Fruit fly (Drosophila melanogaster): ENCODE results near the gene TORIP.
A peak's percentile ranks its signal among the peaks of the same experiment; 100 is the strongest.

Gene TORIP

DNA sequence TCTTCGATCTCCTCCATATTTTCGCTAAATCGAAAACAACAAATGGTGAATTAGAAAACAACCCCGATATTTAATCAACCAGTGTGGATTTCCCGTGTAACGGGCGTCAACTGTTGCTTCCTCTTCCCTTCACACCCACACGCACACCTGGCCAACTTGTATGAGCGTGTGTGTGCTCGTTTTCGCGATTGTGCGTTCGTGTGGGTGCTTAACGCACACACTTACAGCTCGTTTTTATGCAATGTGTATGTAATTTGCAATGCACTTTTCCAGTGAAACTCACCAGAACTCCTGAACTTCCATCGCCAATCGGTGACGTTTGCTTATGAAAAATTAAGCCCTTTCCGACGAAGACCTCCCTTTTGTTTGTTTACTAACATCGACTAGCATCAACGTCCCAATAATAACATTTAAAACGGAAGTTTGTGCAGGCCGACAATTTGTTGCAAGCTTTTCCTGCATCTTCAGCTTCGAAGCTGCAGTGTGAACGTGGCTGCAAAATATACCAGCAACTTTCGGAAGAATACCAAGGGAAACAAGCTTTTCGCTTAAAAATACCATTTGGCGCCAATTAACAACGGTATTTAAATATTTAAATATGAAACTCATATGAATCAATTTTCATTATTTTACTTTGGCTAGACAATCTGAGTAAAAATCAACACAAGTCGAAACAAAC lies 10.7 kb upstream of the TORIP start, which contains the start of gene cyc (continued):
- no peak for TF ChIP-seq CG10669 (GFP tag; optimal IDR thresholded peaks at IDR 0.05)
- TF ChIP-seq Blimp-1 (GFP tag; optimal IDR thresholded peaks at IDR 0.05): peak; percentile 5
- TF ChIP-seq CG11294 (GFP tag; IDR thresholded peaks at IDR 0.05): no peak
- TF ChIP-seq vri (GFP tag; optimal IDR thresholded peaks at IDR 0.05): no peak
- no peak for TF ChIP-seq topi (GFP tag; optimal IDR thresholded peaks at IDR 0.05)
- TF ChIP-seq eg (GFP tag; IDR thresholded peaks at IDR 0.05): peak; percentile 32; the same call in 1 of the 3 replicates
- no peak for TF ChIP-seq CG11762 (GFP tag; optimal IDR thresholded peaks at IDR 0.05; ENCODE audit: insufficient read depth)
- TF ChIP-seq CG1621 (tag; optimal IDR thresholded peaks at IDR 0.05): no peak
- TF ChIP-seq CG4318 (GFP tag; optimal IDR thresholded peaks at IDR 0.05): no peak
- TF ChIP-seq lz (GFP tag; optimal IDR thresholded peaks at IDR 0.05): peak; percentile 28
- TF ChIP-seq Ets21C (GFP tag; optimal IDR thresholded peaks at IDR 0.05): no peak
- TF ChIP-seq Lpt (GFP tag; optimal IDR thresholded peaks at IDR 0.05): peak; percentile 44
- TF ChIP-seq Sox14 (GFP tag; optimal IDR thresholded peaks at IDR 0.05): no peak
- TF ChIP-seq Gug (GFP tag; IDR thresholded peaks at IDR 0.05): no peak
- no peak for TF ChIP-seq achi (GFP tag; optimal IDR thresholded peaks at IDR 0.05)
- TF ChIP-seq ss (GFP tag; optimal IDR thresholded peaks at IDR 0.05): no peak
- TF ChIP-seq Sox15 (GFP tag; optimal IDR thresholded peaks at IDR 0.05): no peak
- peak; percentile 74 for TF ChIP-seq CG6854 (GFP tag; optimal IDR thresholded peaks at IDR 0.05)
- no peak for TF ChIP-seq spab (GFP tag; optimal IDR thresholded peaks at IDR 0.05)
- no peak for TF ChIP-seq Sox102F (GFP tag; optimal IDR thresholded peaks at IDR 0.05)
- no peak for TF ChIP-seq Eip93F (GFP tag; optimal IDR thresholded peaks at IDR 0.05)
- no peak for TF ChIP-seq cyc (GFP tag; optimal IDR thresholded peaks at IDR 0.05)

DNA sequence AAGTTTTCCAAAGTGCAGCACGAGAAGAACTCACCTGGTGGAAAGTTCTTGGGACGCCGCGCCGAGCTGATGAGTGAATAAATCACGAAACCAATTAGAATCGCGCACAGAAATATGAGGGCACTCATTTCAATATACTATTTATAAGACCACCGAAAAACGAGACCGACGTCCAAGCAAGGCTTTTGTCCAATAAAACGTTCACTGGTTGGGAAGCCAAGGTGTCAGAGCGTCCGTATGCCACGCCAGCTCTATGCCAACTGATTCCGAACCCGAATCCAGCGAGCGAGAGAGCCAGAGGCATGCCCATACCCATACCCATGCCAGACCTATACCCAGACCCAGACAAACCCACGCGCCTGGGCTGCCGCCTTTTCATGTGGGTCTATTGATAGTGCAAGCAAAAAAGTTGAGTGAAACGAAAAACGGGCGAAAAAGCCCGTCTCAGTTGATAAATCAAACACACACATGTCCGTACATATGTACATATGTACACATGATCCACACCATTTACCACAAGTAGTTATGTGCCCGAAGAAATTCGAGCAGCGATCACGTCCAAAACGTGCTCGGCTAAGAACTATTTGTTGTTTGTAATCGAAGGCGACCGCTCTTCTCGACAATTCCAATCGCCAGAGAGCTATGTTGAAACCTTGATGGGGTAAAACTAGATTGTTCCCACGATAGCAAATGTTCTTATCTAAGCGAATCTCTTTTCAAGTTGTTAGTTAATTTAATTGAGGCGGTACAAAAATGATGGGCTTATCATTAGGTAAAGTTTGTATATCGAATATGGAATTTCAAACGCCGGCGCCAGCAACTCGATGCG lies 8.4 kb upstream of the TORIP start, which contains the start of gene Cyp305a1:
Cyp305a1 (minus strand) TSS at position 265 of the 829 bp plus-strand sequence.
- TF ChIP-seq fkh (GFP tag; optimal IDR thresholded peaks at IDR 0.05) (peak; percentile 82), CG6808 (GFP tag; optimal IDR thresholded peaks at IDR 0.05) (no peak)

DNA sequence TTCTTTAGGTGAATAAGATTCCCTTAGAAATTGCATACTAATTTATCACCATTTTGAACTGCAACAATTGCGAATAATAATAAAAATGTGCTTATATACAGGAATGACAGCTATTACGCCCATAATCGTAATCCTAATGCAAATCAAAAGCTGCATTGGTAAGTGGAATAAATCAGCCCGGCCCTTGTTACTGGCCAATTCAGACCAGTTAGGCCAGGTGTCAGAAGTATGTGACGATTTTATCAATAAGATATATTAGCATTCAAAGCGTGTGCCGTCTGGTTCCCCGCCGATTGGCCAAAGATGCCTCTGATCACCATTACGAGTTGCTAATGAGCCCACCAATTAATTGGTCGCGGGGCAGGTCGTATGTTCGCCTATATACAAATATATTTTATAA lies 7.6 kb upstream of the TORIP start:
- TF ChIP-seq Sox15 (GFP tag; optimal IDR thresholded peaks at IDR 0.05) (no peak), spab (GFP tag; optimal IDR thresholded peaks at IDR 0.05) (no peak), Blimp-1 (GFP tag; optimal IDR thresholded peaks at IDR 0.05) (no peak), Hr4 (GFP tag; optimal IDR thresholded peaks at IDR 0.05) (no peak), fkh (GFP tag; optimal IDR thresholded peaks at IDR 0.05) (no peak), Hr38 (GFP tag; optimal IDR thresholded peaks at IDR 0.05) (no peak), CG8632 (GFP tag; optimal IDR thresholded peaks at IDR 0.05) (no peak), CG7368 (GFP tag; optimal IDR thresholded peaks at IDR 0.05) (no peak), OdsH (GFP tag; optimal IDR thresholded peaks at IDR 0.05) (no peak), CG3919 (GFP tag; optimal IDR thresholded peaks at IDR 0.05) (no peak), Ets96B (tag; optimal IDR thresholded peaks at IDR 0.05) (no peak), Eip93F (GFP tag; optimal IDR thresholded peaks at IDR 0.05) (no peak), CG6854 (GFP tag; optimal IDR thresholded peaks at IDR 0.05) (no peak), vri (GFP tag; optimal IDR thresholded peaks at IDR 0.05) (no peak)

dm6 chr3L:19807521-19807920 lies 2.6 kb upstream of the TORIP start:
- TF ChIP-seq Eip78C (GFP tag) (no peak), dsx (GFP tag; optimal IDR thresholded peaks at IDR 0.05; ENCODE audit: poor library complexity, severe bottlenecking) (no peak), CG34406 (GFP tag; optimal IDR thresholded peaks at IDR 0.05) (no peak), eg (GFP tag; IDR thresholded peaks at IDR 0.05) (no peak), vri (GFP tag; optimal IDR thresholded peaks at IDR 0.05) (no peak), lz (GFP tag; optimal IDR thresholded peaks at IDR 0.05) (no peak), spab (GFP tag; optimal IDR thresholded peaks at IDR 0.05) (no peak), fkh (GFP tag; optimal IDR thresholded peaks at IDR 0.05) (no peak), CG3032 (tag; optimal IDR thresholded peaks at IDR 0.05) (no peak), CG6854 (GFP tag; optimal IDR thresholded peaks at IDR 0.05) (no peak), CG6276 (GFP tag; optimal IDR thresholded peaks at IDR 0.05) (no peak), CG4318 (GFP tag; optimal IDR thresholded peaks at IDR 0.05) (no peak), net (GFP tag; optimal IDR thresholded peaks at IDR 0.05) (no peak), CG3919 (GFP tag; optimal IDR thresholded peaks at IDR 0.05) (no peak), OdsH (GFP tag; optimal IDR thresholded peaks at IDR 0.05) (no peak), CG6808 (GFP tag; optimal IDR thresholded peaks at IDR 0.05) (no peak), CG16779 (tag; optimal IDR thresholded peaks at IDR 0.05) (no peak), Eip75B (GFP tag; optimal IDR thresholded peaks at IDR 0.05) (no peak)
